Fruit fly (Drosophila melanogaster) whole organism, adult: ENCODE measurements around the gene Pi3K21B.

ENCODE experiments used
- CG7101 ChIP-seq: fragments of 200-800 bp; sonication (Bioruptor generic); optimal IDR thresholded peaks from 2 replicates; lab custom pipeline; 2018; ENCODE audit warnings: missing biosample characterization, mild to moderate bottlenecking, missing genetic modification characterization, moderate library complexity
- Hr96 ChIP-seq: fragments of 200-800 bp; sonication (Bioruptor generic); optimal IDR thresholded peaks from 2 replicates; lab custom pipeline; 2016; ENCODE audit warnings: missing biosample characterization, missing genetic modification characterization
- cnc ChIP-seq, 2 experiments: fragments of >200 bp; optimal IDR thresholded peaks; 2 replicates each; lab custom pipeline; 2017
- tj ChIP-seq: fragments of 200-800 bp; sonication (Bioruptor generic); optimal IDR thresholded peaks from 3 replicates; lab custom pipeline; 2017; ENCODE audit warnings: missing biosample characterization, mild to moderate bottlenecking, missing genetic modification characterization, moderate library complexity

- no peak for TF ChIP-seq Hr96 (GFP tag; lab: Kevin White, UChicago)
- TF ChIP-seq tj (GFP tag; lab: Kevin White, UChicago), result no peak
- TF ChIP-seq CG7101, result no peak
- no peak for TF ChIP-seq cnc (optimal IDR thresholded peaks at IDR 0.05; lab: Kevin White, UChicago)
These were observed 24.1 kb downstream of the Pi3K21B start, which contains the start of gene CG33127 for dm6 chr2L:321793-322192.
